Fruit fly (Drosophila melanogaster) whole organism, embryonic: ENCODE results near the gene Uba2.
A peak's percentile ranks its signal among the peaks of the same experiment; 100 is the strongest.

ENCODE experiments used
- Antp ChIP-seq: fragments of 200-800 bp; sonication (Bioruptor generic); optimal IDR thresholded peaks from 3 replicates; lab custom pipeline; 2016; ENCODE audit warnings: missing biosample characterization, missing genetic modification characterization
- Asciz ChIP-seq: fragments of 200-800 bp; sonication (Bioruptor generic); optimal IDR thresholded peaks from 2 replicates; lab custom pipeline; 2017; ENCODE audit warnings: missing biosample characterization, mild to moderate bottlenecking, missing genetic modification characterization, missing genetic modification reagents
- CG10209 ChIP-seq: fragments of 200-800 bp; sonication (Bioruptor generic); optimal IDR thresholded peaks from 3 replicates; lab custom pipeline; 2017; ENCODE audit warnings: missing biosample characterization, mild to moderate bottlenecking, missing genetic modification characterization, missing genetic modification reagents
- CG11723 ChIP-seq: fragments of 200-800 bp; sonication (Bioruptor generic); optimal IDR thresholded peaks from 2 replicates; lab custom pipeline; 2017; ENCODE audit warnings: missing biosample characterization, mild to moderate bottlenecking, missing genetic modification characterization
- CG13624 ChIP-seq: fragments of 200-800 bp; sonication (Bioruptor generic); optimal IDR thresholded peaks from 2 replicates; lab custom pipeline; 2016; ENCODE audit warnings: missing biosample characterization, missing genetic modification characterization
- CG13894 ChIP-seq: fragments of 200-800 bp; sonication (Bioruptor generic); optimal IDR thresholded peaks from 3 replicates; lab custom pipeline; 2018; ENCODE audit warnings: missing biosample characterization, mild to moderate bottlenecking, missing genetic modification characterization, moderate library complexity
- CG17328 ChIP-seq: fragments of 200-800 bp; sonication (Bioruptor generic); IDR thresholded peaks from 2 replicates; pipeline ENCODE4 v1.3.6; 2022; ENCODE audit warnings: missing biosample characterization, missing genetic modification characterization
- CG17361 ChIP-seq: fragments of 200-800 bp; sonication (Bioruptor generic); IDR thresholded peaks from 3 replicates; pipeline ENCODE4 v1.3.6; 2022; ENCODE audit warnings: missing biosample characterization, missing genetic modification characterization
- CG18476 ChIP-seq: fragments of 200-800 bp; sonication (Bioruptor generic); optimal IDR thresholded peaks from 2 replicates; lab custom pipeline; 2016; ENCODE audit warnings: missing biosample characterization, mild to moderate bottlenecking, missing genetic modification characterization
- CG32772 ChIP-seq: fragments of 200-800 bp; sonication (Bioruptor generic); IDR thresholded peaks from 2 replicates; pipeline ENCODE4 v1.3.6; 2022; ENCODE audit warnings: missing biosample characterization, missing genetic modification characterization
- CG33213 ChIP-seq: fragments of 200-800 bp; sonication (Bioruptor generic); optimal IDR thresholded peaks from 3 replicates; lab custom pipeline; 2016; ENCODE audit warnings: missing biosample characterization, missing genetic modification characterization
- CG3407 ChIP-seq: fragments of 200-800 bp; sonication (Bioruptor generic); optimal IDR thresholded peaks from 2 replicates; lab custom pipeline; 2018; ENCODE audit warnings: missing biosample characterization, mild to moderate bottlenecking, missing genetic modification characterization
- CG6765 ChIP-seq: fragments of 200-800 bp; sonication (Bioruptor generic); optimal IDR thresholded peaks from 3 replicates; lab custom pipeline; 2017; ENCODE audit warnings: missing biosample characterization, mild to moderate bottlenecking, missing genetic modification characterization
- CG8359 ChIP-seq: fragments of 200-800 bp; sonication (Bioruptor generic); optimal IDR thresholded peaks from 2 replicates; lab custom pipeline; 2017; ENCODE audit warnings: missing biosample characterization, mild to moderate bottlenecking, missing genetic modification characterization, borderline replicate concordance
- CG9215 ChIP-seq: fragments of 200-800 bp; sonication (Bioruptor generic); IDR thresholded peaks from 2 replicates; pipeline ENCODE4 v1.3.6; 2022; ENCODE audit warnings: missing biosample characterization, missing genetic modification characterization
- CkIIα-i1 ChIP-seq: fragments of 200-800 bp; sonication (Bioruptor generic); IDR thresholded peaks from 2 replicates; pipeline ENCODE4 v1.3.6; 2022; ENCODE audit warnings: missing biosample characterization, missing genetic modification characterization
- D19A ChIP-seq: fragments of 200-800 bp; optimal IDR thresholded peaks from 3 replicates; lab custom pipeline; 2019; ENCODE audit warnings: missing biosample characterization, mild to moderate bottlenecking, missing genetic modification characterization, moderate library complexity
- Drgx ChIP-seq: fragments of 200-800 bp; sonication (Bioruptor generic); IDR thresholded peaks from 2 replicates; pipeline ENCODE4 v1.3.6; 2022; ENCODE audit warnings: missing biosample characterization, missing genetic modification characterization
- E2f1 ChIP-seq: fragments of 200-800 bp; sonication (Bioruptor generic); IDR thresholded peaks from 2 replicates; pipeline ENCODE4 v1.3.6; 2022; ENCODE audit warnings: missing biosample characterization, missing genetic modification characterization
- E2f2 ChIP-seq: fragments of 200-800 bp; sonication (Bioruptor generic); IDR thresholded peaks from 2 replicates; pipeline ENCODE4 v1.3.6; 2022; ENCODE audit warnings: missing biosample characterization, missing genetic modification characterization
- ERR ChIP-seq: fragments of 200-800 bp; sonication (Bioruptor generic); optimal IDR thresholded peaks from 2 replicates; lab custom pipeline; 2016; ENCODE audit warnings: missing biosample characterization, missing genetic modification characterization
- HmgZ ChIP-seq: fragments of 200-800 bp; sonication (Bioruptor generic); optimal IDR thresholded peaks from 2 replicates; lab custom pipeline; 2018; ENCODE audit warnings: missing biosample characterization, mild to moderate bottlenecking, missing genetic modification characterization
- Meics ChIP-seq: fragments of 200-800 bp; sonication (Bioruptor generic); optimal IDR thresholded peaks from 2 replicates; lab custom pipeline; 2017; ENCODE audit warnings: missing biosample characterization, mild to moderate bottlenecking, missing genetic modification characterization
- Mrtf ChIP-seq: fragments of 200-800 bp; sonication (Bioruptor generic); IDR thresholded peaks from 3 replicates; pipeline ENCODE4 v1.3.6; 2022; ENCODE audit warnings: missing biosample characterization, missing genetic modification characterization
- NC2β ChIP-seq: fragments of 200-800 bp; sonication (Bioruptor generic); optimal IDR thresholded peaks from 2 replicates; lab custom pipeline; 2016; ENCODE audit warnings: missing biosample characterization, missing genetic modification characterization
- Pdp1 ChIP-seq, 2 experiments: fragments of 200-800 bp; sonication (Bioruptor generic); optimal IDR thresholded peaks; 3 replicates each; lab custom pipeline; 2016; ENCODE audit warnings: missing biosample characterization in 2 of 2, missing genetic modification characterization in 2 of 2, mild to moderate bottlenecking in 1 of 2, moderate library complexity in 1 of 2
- Rfx ChIP-seq: fragments of 200-800 bp; sonication (Bioruptor generic); IDR thresholded peaks from 2 replicates; pipeline ENCODE4 v1.3.6; 2022; ENCODE audit warnings: missing biosample characterization, missing genetic modification characterization
- Sry-β ChIP-seq: fragments of 200-800 bp; sonication (Bioruptor generic); optimal IDR thresholded peaks from 2 replicates; lab custom pipeline; 2018; ENCODE audit warnings: missing biosample characterization, mild to moderate bottlenecking, missing genetic modification characterization, moderate library complexity
- Sry-δ ChIP-seq: fragments of 200-800 bp; sonication (Bioruptor generic); optimal IDR thresholded peaks from 2 replicates; lab custom pipeline; 2016; ENCODE audit warnings: missing biosample characterization, missing genetic modification characterization
- TFAM ChIP-seq: fragments of 200-800 bp; sonication (Bioruptor generic); optimal IDR thresholded peaks from 2 replicates; lab custom pipeline; 2017; ENCODE audit warnings: missing biosample characterization, missing genetic modification characterization, inconsistent platforms
- ab ChIP-seq: fragments of 200-800 bp; sonication (Bioruptor generic); optimal IDR thresholded peaks from 2 replicates; lab custom pipeline; 2016; ENCODE audit warnings: missing biosample characterization, missing genetic modification characterization
- bab2 ChIP-seq: fragments of 200-800 bp; sonication (Bioruptor generic); optimal IDR thresholded peaks from 2 replicates; lab custom pipeline; 2016; ENCODE audit warnings: missing biosample characterization, missing genetic modification characterization
- chinmo ChIP-seq: fragments of 200-800 bp; sonication (Bioruptor generic); IDR thresholded peaks from 4 replicates; pipeline ENCODE4 v1.3.6; 2022; ENCODE audit warnings: missing biosample characterization, missing genetic modification characterization; ENCODE audit not compliant: partially characterized antibody
- chn ChIP-seq: fragments of 200-800 bp; sonication (Bioruptor generic); optimal IDR thresholded peaks from 2 replicates; lab custom pipeline; 2016; ENCODE audit warnings: missing biosample characterization, missing genetic modification characterization
- crol ChIP-seq: fragments of 200-800 bp; sonication (Bioruptor generic); IDR thresholded peaks from 2 replicates; pipeline ENCODE4 v1.3.6; 2022; ENCODE audit warnings: missing biosample characterization, missing genetic modification characterization
- dm ChIP-seq: fragments of 200-800 bp; sonication (Bioruptor generic); optimal IDR thresholded peaks from 3 replicates; lab custom pipeline; 2016; ENCODE audit warnings: missing biosample characterization, missing genetic modification characterization
- ems ChIP-seq: fragments of 200-800 bp; sonication (Bioruptor generic); optimal IDR thresholded peaks from 3 replicates; lab custom pipeline; 2016; ENCODE audit warnings: missing biosample characterization, missing genetic modification characterization
- fd64A ChIP-seq: fragments of 200-800 bp; sonication (Bioruptor generic); optimal IDR thresholded peaks from 3 replicates; lab custom pipeline; 2018; ENCODE audit warnings: missing biosample characterization, mild to moderate bottlenecking, missing genetic modification characterization
- grau ChIP-seq: fragments of 200-800 bp; optimal IDR thresholded peaks from 3 replicates; lab custom pipeline; 2019; ENCODE audit warnings: missing biosample characterization, mild to moderate bottlenecking, missing genetic modification characterization, moderate library complexity
- her ChIP-seq: fragments of 200-800 bp; sonication (Bioruptor generic); optimal IDR thresholded peaks from 2 replicates; lab custom pipeline; 2016; ENCODE audit warnings: missing biosample characterization, missing genetic modification characterization
- jing ChIP-seq: fragments of 200-800 bp; sonication (Bioruptor generic); optimal IDR thresholded peaks from 2 replicates; lab custom pipeline; 2018; ENCODE audit warnings: missing biosample characterization, mild to moderate bottlenecking, missing genetic modification characterization
- kni ChIP-seq: fragments of 200-800 bp; sonication (Bioruptor generic); optimal IDR thresholded peaks from 3 replicates; lab custom pipeline; 2017; ENCODE audit warnings: mild to moderate bottlenecking, missing biosample characterization, missing genetic modification reagents, missing genetic modification characterization
- lmd ChIP-seq: fragments of 200-800 bp; sonication (Bioruptor generic); IDR thresholded peaks from 2 replicates; pipeline ENCODE4 v1.3.6; 2022; ENCODE audit warnings: missing biosample characterization, missing genetic modification characterization
- nerfin-2 ChIP-seq: fragments of 200-800 bp; sonication (Bioruptor generic); IDR thresholded peaks from 2 replicates; pipeline ENCODE4 v1.3.6; 2022; ENCODE audit warnings: missing biosample characterization, missing genetic modification characterization; ENCODE audit not compliant: partially characterized antibody
- peb ChIP-seq: fragments of 200-800 bp; sonication (Bioruptor generic); IDR thresholded peaks from 2 replicates; pipeline ENCODE4 v1.3.6; 2022; ENCODE audit warnings: missing biosample characterization, missing genetic modification characterization
- pnt ChIP-seq: fragments of 200-800 bp; sonication (Bioruptor generic); optimal IDR thresholded peaks from 3 replicates; lab custom pipeline; 2016; ENCODE audit warnings: missing biosample characterization, missing genetic modification characterization
- prd ChIP-seq, 3 experiments: fragments of >200 bp in 2 of 3; fragments of 200-800 bp in 1 of 3; sonication (Bioruptor generic) in 1 of 3; optimal IDR thresholded peaks in 2 of 3; IDR thresholded peaks in 1 of 3; 2 replicates in 2 of 3; 3 replicates in 1 of 3; pipeline versions ENCODE4 v1.3.6 to Lab custom; 2017 to 2022; ENCODE audit warnings: missing biosample characterization in 1 of 3, missing genetic modification characterization in 1 of 3
- sens ChIP-seq: fragments of 200-800 bp; sonication (Bioruptor generic); peaks from one replicate; lab custom pipeline; 2016; ENCODE audit warnings: missing biosample characterization, missing genetic modification characterization
- sna ChIP-seq: fragments of 200-800 bp; sonication (Bioruptor generic); IDR thresholded peaks from 2 replicates; pipeline ENCODE4 v1.3.6; 2022; ENCODE audit warnings: missing biosample characterization, missing genetic modification characterization; ENCODE audit not compliant: partially characterized antibody
- stc ChIP-seq: fragments of 200-800 bp; sonication (Bioruptor generic); IDR thresholded peaks from 2 replicates; pipeline ENCODE4 v1.3.6; 2022; ENCODE audit warnings: missing biosample characterization, missing genetic modification characterization
- tio ChIP-seq: fragments of 200-800 bp; sonication (Bioruptor generic); optimal IDR thresholded peaks from 2 replicates; lab custom pipeline; 2017; ENCODE audit warnings: missing biosample characterization, missing genetic modification characterization, inconsistent platforms
- ttk ChIP-seq: fragments of 200-800 bp; sonication (Bioruptor generic); IDR thresholded peaks from 2 replicates; pipeline ENCODE4 v2.1.2; 2022; ENCODE audit warnings: missing biosample characterization, missing genetic modification characterization

Gene Uba2

dm6 chr3L:8175818-8176217 lies 48.2 kb upstream of the Uba2 start, which contains the start of gene RecQ4 (continued):
- TF ChIP-seq CG32772 (GFP tag; lab: Robert Waterston, UW) (no peak), ERR (GFP tag; lab: Kevin White, UChicago) (no peak), jing (GFP tag; lab: Kevin White, UChicago) (no peak), CG13624 (no peak), CG9215 (GFP tag; lab: Robert Waterston, UW) (no peak), her (no peak), E2f2 (GFP tag; lab: Robert Waterston, UW) (peak; percentile 97), D19A (tag; lab: Kevin White, UChicago) (no peak), peb (no peak), CkIIα-i1 (no peak), dm (GFP tag; lab: Kevin White, UChicago) (no peak), fd64A (GFP tag; lab: Kevin White, UChicago) (no peak), Pdp1 (GFP tag; optimal IDR thresholded peaks at IDR 0.05; lab: Kevin White, UChicago) (no peak), ttk (GFP tag; lab: Robert Waterston, UW) (no peak), sna (GFP tag; lab: Robert Waterston, UW) (no peak), chn (no peak), HmgZ (peak; percentile 40), tio (no peak), ems (peak; percentile 17), CG10209 (GFP tag; lab: Kevin White, UChicago) (no peak), E2f1 (peak; percentile 90), CG17361 (GFP tag; lab: Robert Waterston, UW) (no peak), CG8359 (GFP tag; lab: Kevin White, UChicago) (no peak), prd (optimal IDR thresholded peaks at IDR 0.05; lab: Kevin White, UChicago) (no peak), prd (GFP tag; IDR thresholded peaks at IDR 0.05; lab: Robert Waterston, UW) (no peak), bab2 (GFP tag; lab: Kevin White, UChicago) (no peak), Antp (GFP tag; lab: Kevin White, UChicago) (no peak), Drgx (GFP tag; lab: Robert Waterston, UW) (no peak), grau (no peak), CG18476 (no peak), pnt (GFP tag; lab: Kevin White, UChicago) (no peak), Rfx (GFP tag; lab: Robert Waterston, UW) (no peak), CG33213 (GFP tag; lab: Kevin White, UChicago) (no peak), kni (GFP tag; lab: Kevin White, UChicago) (no peak), Sry-δ (GFP tag; lab: Kevin White, UChicago) (peak; percentile 45), TFAM (GFP tag; lab: Kevin White, UChicago) (no peak), Mrtf (GFP tag; lab: Robert Waterston, UW) (no peak), CG13894 (tag; lab: Kevin White, UChicago) (no peak), sens (peak; percentile 77), Asciz (GFP tag; lab: Kevin White, UChicago) (no peak), crol (no peak), nerfin-2 (GFP tag; lab: Robert Waterston, UW) (no peak), CG3407 (GFP tag; lab: Kevin White, UChicago) (no peak), ab (GFP tag; lab: Kevin White, UChicago) (no peak), lmd (no peak), CG6765 (GFP tag; lab: Kevin White, UChicago) (no peak), Meics (GFP tag; lab: Kevin White, UChicago) (no peak), CG17328 (GFP tag; lab: Robert Waterston, UW) (no peak), chinmo (GFP tag; lab: Robert Waterston, UW) (0 out of 4 replicates have a peak, but pooled peaks have one; percentile 37), CG11723 (GFP tag; lab: Kevin White, UChicago) (no peak), stc (no peak), Sry-β (no peak), NC2β (GFP tag; lab: Kevin White, UChicago) (no peak)
